Fruit fly (Drosophila melanogaster): ENCODE measurements around the gene CG15347.

- TF ChIP-seq CG8478 (optimal IDR thresholded peaks at IDR 0.05) (no peak), CTCF (optimal IDR thresholded peaks at IDR 0.05) (no peak)
Measured at dm6 chrX:8412197-8413160, 48.2 kb downstream of the CG15347 start.

Measured in S2 (cell line).